Fruit fly (Drosophila melanogaster) whole organism, embryonic: ENCODE measurements around the gene Tg.

Experiments used
- Awh ChIP-seq: fragments of 200-800 bp; sonication (Bioruptor generic); IDR thresholded peaks from 2 replicates; pipeline ENCODE4, ENCODE4 v1.3.6; 2022; ENCODE audit warnings: missing biosample characterization, missing genetic modification characterization
- CG10543 ChIP-seq: fragments of 200-800 bp; sonication (Bioruptor generic); optimal IDR thresholded peaks from 3 replicates; lab custom pipeline; 2017; ENCODE audit warnings: missing biosample characterization, mild to moderate bottlenecking, missing genetic modification characterization, moderate library complexity
- CG12769 ChIP-seq: fragments of 200-800 bp; sonication (Bioruptor generic); optimal IDR thresholded peaks from 2 replicates; lab custom pipeline; 2019; ENCODE audit warnings: missing biosample characterization, mild to moderate bottlenecking, missing genetic modification characterization, moderate library complexity
- CG14441 ChIP-seq: fragments of 200-800 bp; sonication (Bioruptor generic); IDR thresholded peaks from 2 replicates; pipeline ENCODE4 v1.3.6; 2022; ENCODE audit warnings: missing biosample characterization, missing genetic modification characterization
- CG15479 ChIP-seq: fragments of 200-800 bp; sonication (Bioruptor generic); optimal IDR thresholded peaks from 3 replicates; lab custom pipeline; 2019; ENCODE audit warnings: missing biosample characterization, mild to moderate bottlenecking, missing genetic modification characterization, moderate library complexity
- CG30020 ChIP-seq: fragments of 200-800 bp; optimal IDR thresholded peaks from 2 replicates; lab custom pipeline; 2019; ENCODE audit warnings: missing biosample characterization, mild to moderate bottlenecking, missing genetic modification characterization, moderate library complexity
- CG30431 ChIP-seq: fragments of 200-800 bp; sonication (Bioruptor generic); optimal IDR thresholded peaks from 2 replicates; lab custom pipeline; 2017; ENCODE audit warnings: missing biosample characterization, missing genetic modification characterization
- CG3281 ChIP-seq: fragments of 200-800 bp; sonication (Bioruptor generic); optimal IDR thresholded peaks from 3 replicates; lab custom pipeline; 2017; ENCODE audit warnings: missing biosample characterization, mild to moderate bottlenecking, missing genetic modification characterization
- CG34376 ChIP-seq: fragments of 200-800 bp; sonication (Bioruptor generic); optimal IDR thresholded peaks from 2 replicates; lab custom pipeline; 2018; ENCODE audit warnings: missing biosample characterization, mild to moderate bottlenecking, missing genetic modification characterization
- CG4707 ChIP-seq: fragments of 200-800 bp; sonication (Bioruptor generic); optimal IDR thresholded peaks from 2 replicates; lab custom pipeline; 2018; ENCODE audit warnings: missing biosample characterization, mild to moderate bottlenecking, missing genetic modification characterization, moderate library complexity
- CG7987 ChIP-seq: fragments of 200-800 bp; sonication (Bioruptor generic); optimal IDR thresholded peaks from 2 replicates; lab custom pipeline; 2018; ENCODE audit warnings: missing biosample characterization, mild to moderate bottlenecking, missing genetic modification characterization, moderate library complexity
- CG8290 ChIP-seq, 3 experiments: fragments of 200-800 bp; sonication (Bioruptor generic); optimal IDR thresholded peaks; 2 replicates each; lab custom pipeline; 2016 to 2019; ENCODE audit warnings: missing biosample characterization in 3 of 3, missing genetic modification characterization in 3 of 3, mild to moderate bottlenecking in 2 of 3, moderate library complexity in 1 of 3
- CG9817 ChIP-seq: fragments of 200-800 bp; sonication (Bioruptor generic); optimal IDR thresholded peaks from 2 replicates; lab custom pipeline; 2018; ENCODE audit warnings: missing biosample characterization, mild to moderate bottlenecking, missing genetic modification characterization, moderate library complexity
- D19A ChIP-seq: fragments of 200-800 bp; optimal IDR thresholded peaks from 3 replicates; lab custom pipeline; 2019; ENCODE audit warnings: missing biosample characterization, mild to moderate bottlenecking, missing genetic modification characterization, moderate library complexity
- Eip74EF ChIP-seq, 2 experiments: fragments of 200-800 bp in 1 of 2; fragments of >200 bp in 1 of 2; sonication (Bioruptor generic) in 1 of 2; optimal IDR thresholded peaks; 2 replicates each; lab custom pipeline; 2017 to 2019; ENCODE audit warnings: missing biosample characterization in 2 of 2, missing genetic modification characterization in 2 of 2, mild to moderate bottlenecking in 1 of 2, moderate library complexity in 1 of 2
- Gug ChIP-seq: fragments of 200-800 bp; sonication (Bioruptor generic); IDR thresholded peaks from 4 replicates; pipeline ENCODE4 v1.3.6; 2022; ENCODE audit warnings: missing biosample characterization, missing genetic modification characterization
- HLH4C ChIP-seq: fragments of 200-800 bp; sonication (Bioruptor generic); IDR thresholded peaks from 3 replicates; pipeline ENCODE4 v1.3.6; 2022; ENCODE audit warnings: missing biosample characterization, missing genetic modification characterization; ENCODE audit not compliant: partially characterized antibody
- HLHmδ ChIP-seq: fragments of 200-800 bp; sonication (Bioruptor generic); optimal IDR thresholded peaks from 2 replicates; lab custom pipeline; 2018; ENCODE audit warnings: missing biosample characterization, mild to moderate bottlenecking, missing genetic modification characterization, moderate library complexity
- HmgZ ChIP-seq: fragments of 200-800 bp; sonication (Bioruptor generic); optimal IDR thresholded peaks from 2 replicates; lab custom pipeline; 2018; ENCODE audit warnings: missing biosample characterization, mild to moderate bottlenecking, missing genetic modification characterization
- Hmr ChIP-seq: fragments of 200-800 bp; sonication (Bioruptor generic); optimal IDR thresholded peaks from 3 replicates; lab custom pipeline; 2017; ENCODE audit warnings: mild to moderate bottlenecking, missing biosample characterization, missing genetic modification reagents, missing genetic modification characterization
- Med ChIP-seq: fragments of 200-800 bp; sonication (Bioruptor generic); peaks from one replicate; lab custom pipeline; 2016; ENCODE audit warnings: missing biosample characterization, missing genetic modification characterization, mild to moderate bottlenecking, inconsistent platforms, moderate library complexity
- Meics ChIP-seq: fragments of 200-800 bp; sonication (Bioruptor generic); optimal IDR thresholded peaks from 2 replicates; lab custom pipeline; 2017; ENCODE audit warnings: missing biosample characterization, mild to moderate bottlenecking, missing genetic modification characterization
- NFAT ChIP-seq: fragments of 200-800 bp; sonication (Bioruptor generic); IDR thresholded peaks from 2 replicates; pipeline ENCODE4 v1.3.6; 2022; ENCODE audit warnings: missing biosample characterization, missing genetic modification characterization
- Pdp1 ChIP-seq, 2 experiments: fragments of 200-800 bp; sonication (Bioruptor generic); optimal IDR thresholded peaks; 3 replicates each; lab custom pipeline; 2016; ENCODE audit warnings: missing biosample characterization in 2 of 2, missing genetic modification characterization in 2 of 2, mild to moderate bottlenecking in 1 of 2, moderate library complexity in 1 of 2
- Ptx1 ChIP-seq: fragments of 200-800 bp; sonication (Bioruptor generic); IDR thresholded peaks from 2 replicates; pipeline ENCODE4 v1.3.6; 2022; ENCODE audit warnings: missing biosample characterization, missing genetic modification characterization
- Taf1 ChIP-seq: fragments of 200-800 bp; sonication (Bioruptor generic); IDR thresholded peaks from 2 replicates; pipeline ENCODE4 v1.3.6; 2022; ENCODE audit warnings: missing biosample characterization, missing genetic modification characterization
- YL-1 ChIP-seq: fragments of 200-800 bp; sonication (Bioruptor generic); optimal IDR thresholded peaks from 3 replicates; lab custom pipeline; 2017; ENCODE audit warnings: missing biosample characterization, mild to moderate bottlenecking, missing genetic modification characterization
- abd-A ChIP-seq: fragments of 200-800 bp; sonication (Bioruptor generic); optimal IDR thresholded peaks from 3 replicates; lab custom pipeline; 2019; ENCODE audit warnings: missing biosample characterization, mild to moderate bottlenecking, missing genetic modification characterization, moderate library complexity
- bigmax ChIP-seq: fragments of 200-800 bp; sonication (Bioruptor generic); optimal IDR thresholded peaks from 2 replicates; lab custom pipeline; 2018; ENCODE audit warnings: missing biosample characterization, mild to moderate bottlenecking, missing genetic modification characterization
- chm ChIP-seq: fragments of 200-800 bp; sonication (Bioruptor generic); IDR thresholded peaks from 2 replicates; pipeline ENCODE4 v1.3.6; 2022; ENCODE audit warnings: missing biosample characterization, missing genetic modification characterization
- ci ChIP-seq: fragments of 200-800 bp; sonication (Bioruptor generic); IDR thresholded peaks from 3 replicates; pipeline ENCODE4 v1.3.6; 2022; ENCODE audit warnings: missing biosample characterization, missing genetic modification characterization
- crc ChIP-seq: fragments of 200-800 bp; sonication (Bioruptor generic); optimal IDR thresholded peaks from 2 replicates; lab custom pipeline; 2016; ENCODE audit warnings: missing biosample characterization, missing genetic modification characterization
- emc ChIP-seq: fragments of 200-800 bp; sonication (Bioruptor generic); optimal IDR thresholded peaks from 2 replicates; lab custom pipeline; 2016; ENCODE audit warnings: missing biosample characterization, missing genetic modification characterization
- eve ChIP-seq, 2 experiments: fragments of >200 bp; optimal IDR thresholded peaks; 2 replicates each; lab custom pipeline; 2017; ENCODE audit warnings: missing biosample characterization in 2 of 2, missing genetic modification characterization in 2 of 2
- ewg ChIP-seq: fragments of 200-800 bp; sonication (Bioruptor generic); optimal IDR thresholded peaks from 3 replicates; lab custom pipeline; 2017; ENCODE audit warnings: mild to moderate bottlenecking, missing biosample characterization, missing genetic modification reagents, missing genetic modification characterization
- gem ChIP-seq: fragments of 200-800 bp; sonication (Bioruptor generic); optimal IDR thresholded peaks from 2 replicates; lab custom pipeline; 2019; ENCODE audit warnings: missing biosample characterization, mild to moderate bottlenecking, missing genetic modification characterization, moderate library complexity
- her ChIP-seq: fragments of 200-800 bp; sonication (Bioruptor generic); optimal IDR thresholded peaks from 2 replicates; lab custom pipeline; 2016; ENCODE audit warnings: missing biosample characterization, missing genetic modification characterization
- hkb ChIP-seq, 2 experiments: fragments of 200-800 bp in 1 of 2; fragments of >200 bp in 1 of 2; sonication (Bioruptor generic) in 1 of 2; IDR thresholded peaks in 1 of 2; optimal IDR thresholded peaks in 1 of 2; 2 replicates each; pipeline versions ENCODE4 v1.3.6 to Lab custom; 2017 to 2022; ENCODE audit warnings: missing biosample characterization in 1 of 2, missing genetic modification characterization in 1 of 2
- kah ChIP-seq: fragments of 200-800 bp; sonication (Bioruptor generic); optimal IDR thresholded peaks from 2 replicates; lab custom pipeline; 2018; ENCODE audit warnings: missing biosample characterization, mild to moderate bottlenecking, missing genetic modification characterization
- lbe ChIP-seq: fragments of 200-800 bp; sonication (Bioruptor generic); optimal IDR thresholded peaks from 2 replicates; lab custom pipeline; 2016; ENCODE audit warnings: missing biosample characterization, mild to moderate bottlenecking, missing genetic modification characterization
- nerfin-1 ChIP-seq: fragments of 200-800 bp; sonication (Bioruptor generic); optimal IDR thresholded peaks from 3 replicates; lab custom pipeline; 2019; ENCODE audit warnings: missing biosample characterization, mild to moderate bottlenecking, missing genetic modification characterization, moderate library complexity
- sisA ChIP-seq: fragments of 200-800 bp; sonication (Bioruptor generic); IDR thresholded peaks from 2 replicates; pipeline ENCODE4 v1.3.6; 2022; ENCODE audit warnings: missing biosample characterization, missing genetic modification characterization
- unc-4 ChIP-seq: fragments of 200-800 bp; sonication (Bioruptor generic); IDR thresholded peaks from 2 replicates; pipeline ENCODE4 v1.3.6; 2022; ENCODE audit warnings: missing biosample characterization, missing genetic modification characterization; ENCODE audit not compliant: partially characterized antibody
- wdn ChIP-seq: fragments of 200-800 bp; sonication (Bioruptor generic); IDR thresholded peaks from 2 replicates; pipeline ENCODE4 v1.3.6; 2022; ENCODE audit warnings: missing biosample characterization, missing genetic modification characterization
- zfh2 ChIP-seq: fragments of 200-800 bp; sonication (Bioruptor generic); optimal IDR thresholded peaks from 2 replicates; lab custom pipeline; 2016; ENCODE audit warnings: missing biosample characterization, missing genetic modification characterization

Tg gene

dm6 chr2L:7993062-7993685 lies 18.0 kb upstream of the Tg start (continued):
- 0 out of 2 replicates have a peak, but pooled peaks have one; percentile 5 for TF ChIP-seq Ptx1 (GFP tag; lab: Robert Waterston, UW)
- TF ChIP-seq CG30020 (tag; lab: Kevin White, UChicago) = no peak
- peak; percentile 27; the same call in 1 of the 2 replicates for TF ChIP-seq Awh (GFP tag; lab: Robert Waterston, UW)
- peak in 1 of 2 experiments; percentile 50 for TF ChIP-seq Eip74EF (GFP tag; optimal IDR thresholded peaks at IDR 0.05; lab: Kevin White, UChicago)
- TF ChIP-seq CG12769 (tag; lab: Kevin White, UChicago) = no peak
- no peak for TF ChIP-seq CG4707
- no peak for TF ChIP-seq emc (GFP tag; lab: Kevin White, UChicago)
- peak; percentile 13 for TF ChIP-seq zfh2 (GFP tag; lab: Kevin White, UChicago)
- 0 out of 2 replicates have a peak, but pooled peaks have one; percentile 4 for TF ChIP-seq Taf1 (GFP tag; lab: Robert Waterston, UW)
- peak in 1 of 2 experiments; percentile 45 for TF ChIP-seq eve (GFP tag; optimal IDR thresholded peaks at IDR 0.05; lab: Kevin White, UChicago)
- no peak for TF ChIP-seq unc-4 (GFP tag; lab: Robert Waterston, UW)
- 0 out of 2 replicates have a peak, but pooled peaks have one; percentile 22 for TF ChIP-seq chm (GFP tag; lab: Robert Waterston, UW)
- peak; percentile 76 for TF ChIP-seq Med (GFP tag; lab: Kevin White, UChicago)
- TF ChIP-seq Meics = peak; percentile 3
- TF ChIP-seq Pdp1 (GFP tag; optimal IDR thresholded peaks at IDR 0.05; lab: Kevin White, UChicago) = peak in 1 of 2 experiments; percentile 17
- TF ChIP-seq CG30431 (GFP tag; lab: Kevin White, UChicago) = no peak
- peak; percentile 48 for TF ChIP-seq abd-A (tag; lab: Kevin White, UChicago)
- TF ChIP-seq HLH4C (GFP tag; lab: Robert Waterston, UW) = no peak
- TF ChIP-seq Hmr (GFP tag; lab: Kevin White, UChicago) = peak; percentile 49
- peak; percentile 60 for TF ChIP-seq CG10543
- TF ChIP-seq CG8290 (GFP tag; optimal IDR thresholded peaks at IDR 0.05; lab: Kevin White, UChicago) = no peak
- TF ChIP-seq CG8290 (tag; optimal IDR thresholded peaks at IDR 0.05; lab: Kevin White, UChicago) = peak in 1 of 2 experiments; percentile 60
- peak; percentile 38 for TF ChIP-seq bigmax
- TF ChIP-seq CG15479 (GFP tag; lab: Kevin White, UChicago) = peak; percentile 6
- peak; percentile 28 for TF ChIP-seq her (GFP tag; lab: Kevin White, UChicago)
- TF ChIP-seq CG14441 (GFP tag; lab: Robert Waterston, UW) = 0 out of 2 replicates have a peak, but pooled peaks have one; percentile 35
- TF ChIP-seq, all 482 proteins: peak for 40

dm6 chr2L:7993984-7994854 lies 17.0 kb upstream of the Tg start, which contains the start of gene pes:
Gene pes (minus strand): TSS chr2L:7994184.
- peak; percentile 41 for TF ChIP-seq HmgZ (tag; lab: Kevin White, UChicago)
- peak; percentile 63 for TF ChIP-seq CG7987
- peak; percentile 77 for TF ChIP-seq ewg
- peak; percentile 39 for TF ChIP-seq hkb (optimal IDR thresholded peaks at IDR 0.05; lab: Kevin White, UChicago)
- TF ChIP-seq hkb (GFP tag; IDR thresholded peaks at IDR 0.05; lab: Robert Waterston, UW) = peak; percentile 96
- peak; percentile 90 for TF ChIP-seq nerfin-1 (tag; lab: Kevin White, UChicago)
- TF ChIP-seq sisA (GFP tag; lab: Robert Waterston, UW) = peak; percentile 95
- TF ChIP-seq kah (GFP tag; lab: Kevin White, UChicago) = peak; percentile 86
- peak; percentile 95 for TF ChIP-seq Gug (GFP tag; lab: Robert Waterston, UW)
- TF ChIP-seq gem (tag; lab: Kevin White, UChicago) = peak; percentile 48
- TF ChIP-seq NFAT = peak; percentile 91
- TF ChIP-seq D19A (tag; lab: Kevin White, UChicago) = peak; percentile 100
- peak; percentile 98 for TF ChIP-seq CG34376 (GFP tag; lab: Kevin White, UChicago)
- TF ChIP-seq CG9817 = peak; percentile 84
- TF ChIP-seq lbe (GFP tag; lab: Kevin White, UChicago) = peak; percentile 95
- peak; percentile 81 for TF ChIP-seq ci
- peak; percentile 84 for TF ChIP-seq crc (GFP tag; lab: Kevin White, UChicago)
- peak; percentile 96 for TF ChIP-seq CG3281 (GFP tag; lab: Kevin White, UChicago)
- TF ChIP-seq wdn (GFP tag; lab: Robert Waterston, UW) = peak; percentile 88
- no peak for TF ChIP-seq YL-1 (GFP tag; lab: Kevin White, UChicago)
- TF ChIP-seq HLHmδ (GFP tag; lab: Kevin White, UChicago) = peak; percentile 88
